Fruit fly (Drosophila melanogaster) whole organism, prepupa: ENCODE results near the gene cher.

Source experiments
- CG1621 ChIP-seq: fragments of 200-800 bp; sonication (Bioruptor generic); optimal IDR thresholded peaks from 3 replicates; lab custom pipeline; 2018; ENCODE audit warnings: missing biosample characterization, mild to moderate bottlenecking, missing genetic modification characterization
- CG4318 ChIP-seq: fragments of 200-800 bp; sonication (Bioruptor generic); optimal IDR thresholded peaks from 3 replicates; lab custom pipeline; 2017; ENCODE audit warnings: missing biosample characterization, mild to moderate bottlenecking, missing genetic modification characterization
- CG6808 ChIP-seq: fragments of 200-800 bp; sonication (Bioruptor generic); optimal IDR thresholded peaks from 3 replicates; lab custom pipeline; 2017; ENCODE audit warnings: missing biosample characterization, missing genetic modification characterization, mild to moderate bottlenecking, moderate library complexity, missing genetic modification reagents
- OdsH ChIP-seq: fragments of 200-800 bp; sonication (Bioruptor generic); optimal IDR thresholded peaks from 3 replicates; lab custom pipeline; 2016; ENCODE audit warnings: missing biosample characterization, missing genetic modification characterization
- Sox102F ChIP-seq: fragments of 200-800 bp; sonication (Bioruptor generic); optimal IDR thresholded peaks from 2 replicates; lab custom pipeline; 2016; ENCODE audit warnings: missing biosample characterization, mild to moderate bottlenecking, missing genetic modification characterization
- Sox14 ChIP-seq: fragments of 200-800 bp; sonication (Bioruptor generic); optimal IDR thresholded peaks from 3 replicates; lab custom pipeline; 2016; ENCODE audit warnings: missing biosample characterization, missing genetic modification characterization
- acj6 ChIP-seq: fragments of 200-800 bp; sonication (Bioruptor generic); optimal IDR thresholded peaks from 3 replicates; lab custom pipeline; 2016; ENCODE audit warnings: missing biosample characterization, missing genetic modification characterization

dm6 chr3R:17054528-17054927 is 70.7 kb downstream of the cher start:
- TF ChIP-seq CG4318 (GFP tag; lab: Kevin White, UChicago) (no peak), Sox14 (GFP tag; lab: Kevin White, UChicago) (no peak), OdsH (GFP tag; lab: Kevin White, UChicago) (no peak), Sox102F (GFP tag; lab: Kevin White, UChicago) (no peak), CG1621 (tag; lab: Kevin White, UChicago) (no peak), CG6808 (GFP tag; lab: Kevin White, UChicago) (no peak), acj6 (no peak)
